Fruit fly (Drosophila melanogaster): Measurements from ENCODE around the gene knk.

knk gene

DNA sequence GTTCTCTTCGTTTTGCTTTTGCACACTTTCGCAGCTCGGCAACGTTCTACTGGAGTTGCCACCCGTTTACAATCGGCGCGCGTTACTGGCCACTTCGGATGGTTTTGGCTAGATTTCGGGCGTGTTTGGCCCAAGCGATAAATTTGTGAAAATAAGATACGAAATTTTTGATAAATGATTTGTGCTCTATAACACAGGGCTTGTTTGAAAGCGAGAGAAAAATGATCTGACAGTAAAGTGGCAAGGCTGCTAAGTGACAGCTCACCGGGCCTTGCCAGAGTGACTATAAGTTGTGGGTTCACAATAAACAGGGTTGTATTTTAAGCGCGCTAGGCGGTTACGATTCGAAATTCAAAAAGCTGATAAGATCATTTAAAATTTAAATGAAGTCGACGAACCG, 15.5 kb downstream of the knk start, which contains the start of gene Fmr1 (continued):
- TF ChIP-seq CG11504 (tag; optimal IDR thresholded peaks at IDR 0.05) = peak; percentile 64
- TF ChIP-seq tll (GFP tag; optimal IDR thresholded peaks at IDR 0.05) = peak; percentile 30 to 73
- no peak for TF ChIP-seq BtbVII (GFP tag; optimal IDR thresholded peaks at IDR 0.05)
- TF ChIP-seq slp2 (GFP tag; optimal IDR thresholded peaks at IDR 0.05) = peak; percentile 49
- peak; percentile 29 for TF ChIP-seq CTCF (GFP tag; optimal IDR thresholded peaks at IDR 0.05)
- peak; percentile 70 for TF ChIP-seq grn (GFP tag; optimal IDR thresholded peaks at IDR 0.05)
- no peak for TF ChIP-seq ci (GFP tag; IDR thresholded peaks at IDR 0.05)
- no peak for TF ChIP-seq tup (GFP tag; optimal IDR thresholded peaks at IDR 0.05)
- peak; percentile 50; the same call in 1 of the 2 replicates for TF ChIP-seq CG6689 (GFP tag; IDR thresholded peaks at IDR 0.05)
- TF ChIP-seq Spps (tag; optimal IDR thresholded peaks at IDR 0.05) = peak; percentile 10
- peak; percentile 40 for TF ChIP-seq PHDP (tag; optimal IDR thresholded peaks at IDR 0.05)
- peak; percentile 83 for TF ChIP-seq sens (GFP tag)
- TF ChIP-seq onecut (GFP tag; IDR thresholded peaks at IDR 0.05) = no peak
- TF ChIP-seq CG13287 (GFP tag; IDR thresholded peaks at IDR 0.05; ENCODE audit: partially characterized antibody) = no peak; the same call in 1 of the 2 replicates
- TF ChIP-seq Dfd (GFP tag; optimal IDR thresholded peaks at IDR 0.05) = no peak
- peak; percentile 97 for TF ChIP-seq psq (GFP tag; optimal IDR thresholded peaks at IDR 0.05)
- TF ChIP-seq CG15601 (tag; optimal IDR thresholded peaks at IDR 0.05) = peak; percentile 59
- no peak for TF ChIP-seq HHEX (GFP tag; optimal IDR thresholded peaks at IDR 0.05)
- peak; percentile 5 for TF ChIP-seq CG18011 (GFP tag; optimal IDR thresholded peaks at IDR 0.05)
- no peak for TF ChIP-seq CG30431 (GFP tag; optimal IDR thresholded peaks at IDR 0.05)
- no peak for TF ChIP-seq cwo (GFP tag; optimal IDR thresholded peaks at IDR 0.05)
- TF ChIP-seq HmgD (GFP tag; optimal IDR thresholded peaks at IDR 0.05) = peak; percentile 54
- peak; percentile 68 for TF ChIP-seq Bdp1 (GFP tag; optimal IDR thresholded peaks at IDR 0.05)
- peak; percentile 11 for TF ChIP-seq bigmax (GFP tag; optimal IDR thresholded peaks at IDR 0.05)
- no peak for TF ChIP-seq HLH3B (GFP tag; IDR thresholded peaks at IDR 0.05)
- TF ChIP-seq CG4404 (GFP tag; IDR thresholded peaks at IDR 0.05) = no peak

DNA sequence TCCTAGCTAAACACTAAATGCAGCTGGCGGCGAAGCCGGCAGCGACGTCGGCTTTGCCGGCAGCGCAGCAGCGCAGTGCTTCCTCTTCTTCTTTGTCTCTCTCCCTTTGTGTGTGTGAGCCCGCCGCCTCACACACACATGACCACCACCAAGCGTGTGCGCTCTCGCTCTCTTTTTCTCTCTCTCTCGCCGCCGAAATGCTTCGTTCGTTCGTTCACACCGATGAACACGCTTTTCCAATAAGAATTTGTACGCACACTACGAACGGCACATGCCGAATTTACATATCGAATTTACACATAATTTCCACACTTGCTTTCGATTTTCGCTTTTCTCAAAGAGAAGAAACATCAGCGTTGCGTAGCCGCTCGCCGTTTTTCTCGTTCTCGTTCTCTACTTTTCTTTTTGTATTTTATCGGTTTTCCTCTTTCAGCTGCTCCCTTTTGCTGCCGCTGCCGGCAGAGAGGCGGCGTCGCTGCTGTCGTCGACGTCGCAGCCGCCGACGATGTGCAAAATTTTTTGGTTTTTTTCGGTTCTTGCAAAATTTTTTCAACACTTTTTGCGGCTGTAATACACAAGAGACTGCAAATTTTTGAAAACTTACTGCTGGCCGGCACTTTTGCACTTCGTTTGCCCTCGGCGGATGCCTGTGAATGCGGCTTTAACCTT, 16.1 kb downstream of the knk start:
- TF ChIP-seq gcm (GFP tag; optimal IDR thresholded peaks at IDR 0.05) (peak; percentile 32), CG2199 (GFP tag; IDR thresholded peaks at IDR 0.05) (no peak), CG17568 (GFP tag; optimal IDR thresholded peaks at IDR 0.05) (no peak), Adf1 (GFP tag; IDR thresholded peaks at IDR 0.05) (peak; percentile 100), Xrp1 (GFP tag; IDR thresholded peaks at IDR 0.05) (0 out of 2 replicates have a peak, but pooled peaks have one; percentile 30), E2f2 (GFP tag; IDR thresholded peaks at IDR 0.05) (no peak), CG15514 (GFP tag; optimal IDR thresholded peaks at IDR 0.05) (no peak), Elba2 (GFP tag; optimal IDR thresholded peaks at IDR 0.05) (peak; percentile 73), Dbx (GFP tag; IDR thresholded peaks at IDR 0.05) (peak; percentile 54; the same call in 2 of the 3 replicates), hb (GFP tag; IDR thresholded peaks at IDR 0.05; ENCODE audit: partially characterized antibody) (no peak), chinmo (GFP tag; IDR thresholded peaks at IDR 0.05; ENCODE audit: partially characterized antibody) (peak; percentile 80; the same call in 1 of the 4 replicates), Drgx (GFP tag; IDR thresholded peaks at IDR 0.05) (peak; percentile 52; the same call in 1 of the 2 replicates), Dll (GFP tag; IDR thresholded peaks at IDR 0.05; ENCODE audit: partially characterized antibody) (peak; percentile 53; the same call in 2 of the 4 replicates), slbo (GFP tag; IDR thresholded peaks at IDR 0.05) (no peak), CrebB (tag; optimal IDR thresholded peaks at IDR 0.05) (no peak), Ada2b (GFP tag; IDR thresholded peaks at IDR 0.05) (0 out of 2 replicates have a peak, but pooled peaks have one; percentile 5), Hey (tag; optimal IDR thresholded peaks at IDR 0.05) (no peak), Med (GFP tag) (peak; percentile 82), zf30C (GFP tag; optimal IDR thresholded peaks at IDR 0.05) (no peak), pho (GFP tag; optimal IDR thresholded peaks at IDR 0.05) (no peak), pan (optimal IDR thresholded peaks at IDR 0.05) (no peak), pan (GFP tag; optimal IDR thresholded peaks at IDR 0.05 in 1 of 2, IDR thresholded peaks at IDR 0.05 in 1 of 2) (peak in 1 of 2 experiments; percentile 34), oc (tag; optimal IDR thresholded peaks at IDR 0.05) (no peak), insv (GFP tag; optimal IDR thresholded peaks at IDR 0.05) (peak; percentile 94 to 95), repo (GFP tag; optimal IDR thresholded peaks at IDR 0.05) (no peak)

Measured in whole organism, embryonic.